Worm (Caenorhabditis elegans): ENCODE results near the gene srx-45.

- TF ChIP-seq elt-1 (tag; optimal IDR thresholded peaks at IDR 0.05; ENCODE audit: borderline replicate concordance, insufficient read depth) (no peak), nhr-237 (tag; optimal IDR thresholded peaks at IDR 0.05) (no peak), elt-3 (tag; optimal IDR thresholded peaks at IDR 0.05) (no peak), nhr-28 (tag; optimal IDR thresholded peaks at IDR 0.05) (no peak), lsy-2 (tag; optimal IDR thresholded peaks at IDR 0.05) (no peak), sptf-1 (tag; optimal IDR thresholded peaks at IDR 0.05) (no peak), unc-39 (tag; optimal IDR thresholded peaks at IDR 0.05) (no peak), snpc-4 (tag; optimal IDR thresholded peaks at IDR 0.05) (no peak), blmp-1 (tag; optimal IDR thresholded peaks at IDR 0.05) (no peak), lin-13 (tag; optimal IDR thresholded peaks at IDR 0.05) (no peak), sem-2 (GFP tag; optimal IDR thresholded peaks at IDR 0.05) (no peak), ceh-39 (tag; optimal IDR thresholded peaks at IDR 0.05) (no peak)
Observed at ce11 chrIII:9299919-9300318, 6.6 kb downstream of the srx-45 start, which contains the start of gene K01B6.3.

All from whole organism, mixed stage, embryonic.